Worm (Caenorhabditis elegans) whole organism, L1 larva: ENCODE results near the gene B0303.16.

Experiments used
- C04F5.9 ChIP-seq: sonication (generic microtip); optimal IDR thresholded peaks from 2 replicates; lab custom pipeline; 2016; ENCODE audit warnings: missing genetic modification characterization, missing compliant biosample characterization
- C16A3.4 ChIP-seq: fragments of 150-350 bp; optimal IDR thresholded peaks from 2 replicates; lab custom pipeline; 2014; ENCODE audit warnings: missing biosample characterization, missing genetic modification characterization
- F16B12.6 ChIP-seq: fragments of 150-350 bp; optimal IDR thresholded peaks from 2 replicates; lab custom pipeline; 2014; ENCODE audit warnings: missing biosample characterization, missing genetic modification characterization
- ama-1 ChIP-seq: fragments of 150-350 bp; optimal IDR thresholded peaks from 2 replicates; lab custom pipeline; 2014
- blmp-1 ChIP-seq: fragments of 150-350 bp; optimal IDR thresholded peaks from 2 replicates; lab custom pipeline; 2014; ENCODE audit warnings: missing biosample characterization, missing genetic modification characterization
- ceh-8 ChIP-seq: fragments of 200-800 bp; sonication (Bioruptor generic); optimal IDR thresholded peaks from 2 replicates; lab custom pipeline; 2018; ENCODE audit warnings: mild to moderate bottlenecking, missing genetic modification characterization, moderate library complexity, missing compliant biosample characterization
- ceh-82 ChIP-seq, 3 experiments: fragments of 150-350 bp in 1 of 3; sonication (generic microtip) in 2 of 3; optimal IDR thresholded peaks; 2 replicates each; lab custom pipeline; 2014 to 2017; ENCODE audit warnings: missing biosample characterization in 3 of 3, missing genetic modification characterization in 3 of 3
- ceh-88 ChIP-seq: fragments of 200-800 bp; sonication (Bioruptor generic); IDR thresholded peaks from 2 replicates; pipeline ENCODE4 v1.3.6; 2022; ENCODE audit warnings: missing genetic modification characterization, missing compliant biosample characterization
- ceh-90 ChIP-seq: sonication (generic microtip); optimal IDR thresholded peaks from 2 replicates; lab custom pipeline; 2016; ENCODE audit warnings: missing genetic modification characterization, missing compliant biosample characterization
- ces-1 ChIP-seq: fragments of 150-350 bp; optimal IDR thresholded peaks from 2 replicates; lab custom pipeline; 2014; ENCODE audit warnings: missing biosample characterization, missing genetic modification reagents, missing genetic modification characterization
- dsc-1 ChIP-seq: sonication (generic microtip); optimal IDR thresholded peaks from 2 replicates; lab custom pipeline; 2016; ENCODE audit warnings: mild to moderate bottlenecking, missing genetic modification characterization, missing compliant biosample characterization
- efl-3 ChIP-seq: fragments of 200-800 bp; sonication (Bioruptor generic); optimal IDR thresholded peaks from 2 replicates; lab custom pipeline; 2018; ENCODE audit warnings: mild to moderate bottlenecking, missing genetic modification characterization, missing compliant biosample characterization
- egl-27 ChIP-seq, 2 experiments: fragments of 150-350 bp in 1 of 2; sonication (generic microtip); optimal IDR thresholded peaks; 3 replicates each; lab custom pipeline; 2017 to 2018; ENCODE audit warnings: missing biosample characterization in 2 of 2, missing genetic modification characterization in 2 of 2, missing genetic modification reagents in 2 of 2
- elt-3 ChIP-seq, 6 experiments: fragments of 150-350 bp in 1 of 6; sonication (generic microtip); optimal IDR thresholded peaks; 2 replicates each; lab custom pipeline; 2017 to 2018; ENCODE audit warnings: missing biosample characterization in 6 of 6, missing genetic modification characterization in 6 of 6, inconsistent platforms in 1 of 6
- ets-5 ChIP-seq: fragments of 200-800 bp; sonication (Bioruptor generic); IDR thresholded peaks from 2 replicates; pipeline ENCODE4 v1.3.6; 2022; ENCODE audit warnings: missing genetic modification characterization, missing compliant biosample characterization
- fkh-10 ChIP-seq: sonication (generic microtip); optimal IDR thresholded peaks from 2 replicates; lab custom pipeline; 2017; ENCODE audit warnings: missing biosample characterization, missing genetic modification reagents, missing genetic modification characterization
- fkh-4 ChIP-seq: sonication (generic microtip); optimal IDR thresholded peaks from 2 replicates; lab custom pipeline; 2016; ENCODE audit warnings: missing compliant biosample characterization, missing genetic modification characterization, borderline replicate concordance
- grh-1 ChIP-seq: fragments of 200-800 bp; sonication (Bioruptor generic); IDR thresholded peaks from 2 replicates; pipeline ENCODE4 v1.3.6; 2022; ENCODE audit warnings: missing genetic modification reagents, missing genetic modification characterization, missing compliant biosample characterization
- hlh-17 ChIP-seq: fragments of 200-800 bp; sonication (Bioruptor generic); optimal IDR thresholded peaks from 2 replicates; lab custom pipeline; 2018; ENCODE audit warnings: missing genetic modification characterization, mild to moderate bottlenecking, missing compliant biosample characterization, moderate library complexity, borderline replicate concordance
- hlh-4 ChIP-seq: sonication (generic microtip); optimal IDR thresholded peaks from 2 replicates; lab custom pipeline; 2016; ENCODE audit warnings: mild to moderate bottlenecking, missing genetic modification characterization, missing compliant biosample characterization
- irx-1 ChIP-seq: sonication (generic microtip); optimal IDR thresholded peaks from 2 replicates; lab custom pipeline; 2016; ENCODE audit warnings: missing genetic modification characterization, missing compliant biosample characterization
- isw-1 ChIP-seq: fragments of 200-800 bp; sonication (Bioruptor generic); IDR thresholded peaks from 2 replicates; pipeline ENCODE4 v1.3.6; 2022; ENCODE audit warnings: missing genetic modification characterization, missing compliant biosample characterization
- jun-1 ChIP-seq: fragments of 150-350 bp; optimal IDR thresholded peaks from 2 replicates; lab custom pipeline; 2014; ENCODE audit warnings: missing biosample characterization, missing genetic modification reagents, missing genetic modification characterization
- lin-14 ChIP-seq: fragments of 200-800 bp; sonication (Bioruptor generic); optimal IDR thresholded peaks from 2 replicates; lab custom pipeline; 2018; ENCODE audit warnings: mild to moderate bottlenecking, missing genetic modification characterization, moderate library complexity, missing compliant biosample characterization
- lin-15B ChIP-seq: fragments of 150-350 bp; sonication (generic microtip); optimal IDR thresholded peaks from 3 replicates; lab custom pipeline; 2014; ENCODE audit warnings: missing biosample characterization, missing genetic modification characterization
- lin-35 ChIP-seq, 2 experiments: fragments of 150-350 bp; optimal IDR thresholded peaks; 2 replicates each; lab custom pipeline; 2014; ENCODE audit warnings: missing biosample characterization in 2 of 2, missing genetic modification characterization in 2 of 2, missing genetic modification reagents in 2 of 2
- lin-39 ChIP-seq: fragments of 150-350 bp; optimal IDR thresholded peaks from 2 replicates; lab custom pipeline; 2014; ENCODE audit warnings: missing biosample characterization, missing genetic modification reagents, missing genetic modification characterization
- lsy-2 ChIP-seq, 2 experiments: fragments of 150-350 bp; optimal IDR thresholded peaks; 2 replicates each; lab custom pipeline; 2014; ENCODE audit warnings: missing biosample characterization in 2 of 2, missing genetic modification characterization in 2 of 2
- mab-9 ChIP-seq: fragments of 200-800 bp; sonication (Bioruptor generic); IDR thresholded peaks from 2 replicates; pipeline ENCODE4 v1.3.6; 2022; ENCODE audit warnings: missing genetic modification reagents, missing genetic modification characterization, missing compliant biosample characterization
- nhr-11 ChIP-seq: fragments of 150-350 bp; optimal IDR thresholded peaks from 2 replicates; lab custom pipeline; 2014; ENCODE audit warnings: missing biosample characterization, missing genetic modification characterization
- nhr-12 ChIP-seq: sonication (generic microtip); optimal IDR thresholded peaks from 2 replicates; lab custom pipeline; 2017; ENCODE audit warnings: missing biosample characterization, missing genetic modification characterization
- nhr-20 ChIP-seq: sonication (generic microtip); optimal IDR thresholded peaks from 2 replicates; lab custom pipeline; 2016; ENCODE audit warnings: mild to moderate bottlenecking, missing genetic modification characterization, missing compliant biosample characterization
- nhr-237 ChIP-seq: fragments of 150-350 bp; optimal IDR thresholded peaks from 2 replicates; lab custom pipeline; 2014; ENCODE audit warnings: missing biosample characterization, missing genetic modification characterization
- nhr-28 ChIP-seq: fragments of 150-350 bp; optimal IDR thresholded peaks from 2 replicates; lab custom pipeline; 2014; ENCODE audit warnings: missing biosample characterization, missing genetic modification characterization
- nhr-77 ChIP-seq: fragments of 150-350 bp; optimal IDR thresholded peaks from 2 replicates; lab custom pipeline; 2014; ENCODE audit warnings: missing biosample characterization, missing genetic modification characterization
- nhr-84 ChIP-seq: sonication (generic microtip); optimal IDR thresholded peaks from 2 replicates; lab custom pipeline; 2017; ENCODE audit warnings: missing biosample characterization, missing genetic modification characterization
- nhr-85 ChIP-seq: sonication (generic microtip); peaks from one replicate; lab custom pipeline; 2016; ENCODE audit warnings: missing genetic modification characterization, inconsistent platforms, missing compliant biosample characterization
- pag-3 ChIP-seq: sonication (generic microtip); optimal IDR thresholded peaks from 2 replicates; lab custom pipeline; 2017; ENCODE audit warnings: missing genetic modification characterization, mild to moderate bottlenecking, missing compliant biosample characterization, antibody characterized with exemption, borderline replicate concordance; ENCODE audit not compliant: insufficient read depth
- rnt-1 ChIP-seq: sonication (generic microtip); optimal IDR thresholded peaks from 2 replicates; lab custom pipeline; 2016; ENCODE audit warnings: mild to moderate bottlenecking, missing genetic modification characterization, moderate library complexity, missing compliant biosample characterization
- skn-1 ChIP-seq: fragments of 150-350 bp; optimal IDR thresholded peaks from 2 replicates; lab custom pipeline; 2014; ENCODE audit warnings: missing biosample characterization, missing genetic modification characterization
- snu-23 ChIP-seq: sonication (generic microtip); optimal IDR thresholded peaks from 2 replicates; lab custom pipeline; 2016; ENCODE audit warnings: missing genetic modification characterization, missing compliant biosample characterization
- sptf-1 ChIP-seq: fragments of 150-350 bp; optimal IDR thresholded peaks from 2 replicates; lab custom pipeline; 2014; ENCODE audit warnings: missing biosample characterization, missing genetic modification characterization
- sup-37 ChIP-seq: fragments of 200-800 bp; sonication (Bioruptor generic); optimal IDR thresholded peaks from 2 replicates; lab custom pipeline; 2018; ENCODE audit warnings: mild to moderate bottlenecking, missing genetic modification characterization, missing compliant biosample characterization
- swsn-7 ChIP-seq: sonication (generic microtip); optimal IDR thresholded peaks from 2 replicates; lab custom pipeline; 2016; ENCODE audit warnings: missing genetic modification characterization, missing compliant biosample characterization
- tlp-1 ChIP-seq: fragments of 150-350 bp; optimal IDR thresholded peaks from 2 replicates; lab custom pipeline; 2014; ENCODE audit warnings: missing biosample characterization, missing genetic modification characterization
- unc-30 ChIP-seq: sonication (generic microtip); optimal IDR thresholded peaks from 2 replicates; lab custom pipeline; 2017; ENCODE audit warnings: missing biosample characterization, missing genetic modification characterization
- unc-98 ChIP-seq: fragments of 200-800 bp; sonication (Bioruptor generic); IDR thresholded peaks from 2 replicates; pipeline ENCODE4 v1.3.6; 2022; ENCODE audit warnings: missing genetic modification characterization, missing compliant biosample characterization
- vab-15 ChIP-seq: sonication (generic microtip); optimal IDR thresholded peaks from 2 replicates; lab custom pipeline; 2017; ENCODE audit warnings: missing genotype, mild to moderate bottlenecking, missing genetic modification characterization, missing compliant biosample characterization
- zip-4 ChIP-seq: fragments of 200-800 bp; sonication (Bioruptor generic); optimal IDR thresholded peaks from 2 replicates; lab custom pipeline; 2018; ENCODE audit warnings: mild to moderate bottlenecking, missing genetic modification characterization, moderate library complexity, missing compliant biosample characterization
- ztf-11 ChIP-seq, 2 experiments: sonication (generic microtip); optimal IDR thresholded peaks; 2 replicates each; lab custom pipeline; 2016 to 2017; ENCODE audit warnings: missing genetic modification characterization in 2 of 2, missing biosample characterization in 1 of 2, missing compliant biosample characterization in 1 of 2

B0303.16 gene

DNA sequence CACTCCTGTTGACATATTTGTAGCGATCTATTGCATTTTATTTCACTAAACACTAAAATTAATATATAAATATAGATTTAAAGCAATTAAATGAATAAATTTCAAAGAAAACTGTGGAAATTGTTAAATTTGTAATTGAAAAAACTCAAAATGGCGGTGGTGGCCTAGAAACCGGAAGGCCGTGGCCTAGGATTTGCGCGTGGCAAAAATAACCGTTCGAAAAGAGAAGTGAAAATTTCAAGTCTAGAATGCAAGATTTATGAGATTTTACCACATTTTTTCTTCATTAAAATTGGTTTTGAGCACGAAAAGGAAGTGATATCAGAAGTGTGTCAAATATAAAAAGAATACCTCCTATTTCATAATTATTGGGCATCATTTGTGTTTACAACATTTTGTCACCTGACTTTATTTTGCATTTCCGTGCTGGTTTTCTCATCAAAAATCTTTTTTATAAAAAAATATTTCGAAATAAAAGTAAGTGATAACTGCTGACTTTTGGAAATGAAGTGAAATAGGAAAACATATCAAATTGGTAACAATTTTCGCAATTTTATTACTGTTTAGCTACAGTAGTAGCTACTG lies 21.1 kb upstream of the B0303.16 start, which contains the start of gene fli-1 (continued):
- no peak for TF ChIP-seq mab-9 (GFP tag; lab: Robert Waterston, UW)
- no peak for TF ChIP-seq sptf-1 (tag; lab: Kevin White, UChicago)
- TF ChIP-seq nhr-84, result no peak
- no peak for TF ChIP-seq nhr-28 (tag; lab: Kevin White, UChicago)
- TF ChIP-seq efl-3 (GFP tag; lab: Kevin White, UChicago), result no peak
- peak; percentile 16 for TF ChIP-seq skn-1 (tag; lab: Kevin White, UChicago)
- TF ChIP-seq ceh-82 (tag; optimal IDR thresholded peaks at IDR 0.05; lab: Kevin White, UChicago), result no peak
- no peak for TF ChIP-seq egl-27 (tag; optimal IDR thresholded peaks at IDR 0.05; lab: Kevin White, UChicago)
- no peak for TF ChIP-seq sup-37
- TF ChIP-seq tlp-1, result no peak
- no peak for TF ChIP-seq hlh-17
- no peak for TF ChIP-seq nhr-11 (tag; lab: Kevin White, UChicago)
- TF ChIP-seq ama-1 (lab: Kevin White, UChicago), result no peak
- TF ChIP-seq blmp-1 (tag; lab: Kevin White, UChicago), result peak; percentile 22
- no peak for TF ChIP-seq grh-1 (GFP tag; lab: Robert Waterston, UW)
- TF ChIP-seq ces-1 (GFP tag; lab: Kevin White, UChicago), result no peak
- no peak for TF ChIP-seq C16A3.4
- no peak for TF ChIP-seq nhr-12 (tag; lab: Kevin White, UChicago)
- TF ChIP-seq pag-3 (tag; lab: Kevin White, UChicago), result no peak
- no peak for TF ChIP-seq ceh-8
- TF ChIP-seq ets-5 (GFP tag; lab: Robert Waterston, UW), result no peak
- TF ChIP-seq fkh-10, result no peak
- peak; percentile 7 to 33 for TF ChIP-seq lsy-2 (tag; optimal IDR thresholded peaks at IDR 0.05; lab: Kevin White, UChicago)
- TF ChIP-seq lin-35 (GFP tag; optimal IDR thresholded peaks at IDR 0.05; lab: Kevin White, UChicago), result peak in 1 of 2 experiments; percentile 32
- no peak for TF ChIP-seq unc-30 (tag; lab: Kevin White, UChicago)
- TF ChIP-seq irx-1 (tag; lab: Kevin White, UChicago), result no peak
- no peak for TF ChIP-seq C04F5.9 (tag; lab: Kevin White, UChicago)
- TF ChIP-seq zip-4 (GFP tag; lab: Kevin White, UChicago), result no peak
- TF ChIP-seq hlh-4 (tag; lab: Kevin White, UChicago), result no peak
- TF ChIP-seq lin-39, result no peak
- no peak for TF ChIP-seq fkh-4 (tag; lab: Kevin White, UChicago)
- TF ChIP-seq ceh-88 (GFP tag; lab: Robert Waterston, UW), result no peak
- TF ChIP-seq nhr-20 (tag; lab: Kevin White, UChicago), result no peak
- no peak for TF ChIP-seq nhr-77 (tag; lab: Kevin White, UChicago)
- TF ChIP-seq elt-3 (tag; optimal IDR thresholded peaks at IDR 0.05; lab: Kevin White, UChicago), result no peak
- TF ChIP-seq jun-1 (tag; lab: Kevin White, UChicago), result no peak
- TF ChIP-seq vab-15, result no peak

DNA sequence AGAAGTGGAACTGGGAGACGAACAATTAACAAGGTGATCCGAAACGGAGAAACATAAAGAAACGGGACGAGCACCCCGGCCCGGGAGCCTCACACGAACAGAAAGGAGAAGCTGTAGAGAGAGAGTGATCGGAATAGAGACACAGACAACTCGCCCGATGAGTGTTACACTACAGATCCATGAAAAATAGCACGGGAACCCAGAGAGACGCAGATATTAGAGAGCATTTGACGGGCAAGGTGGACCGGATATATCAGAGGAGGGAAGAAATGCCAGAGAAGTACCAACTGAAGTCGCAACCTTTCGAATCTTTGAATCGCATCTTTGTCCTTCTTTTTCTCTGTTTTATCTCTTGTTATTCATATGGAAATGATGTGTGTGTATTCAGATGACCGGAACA lies 20.4 kb upstream of the B0303.16 start, which contains the start of gene anmt-1:
TSS of gene anmt-1 (plus strand) at position 388 of the 400 bp plus-strand sequence.
- TF ChIP-seq ztf-11 (tag; optimal IDR thresholded peaks at IDR 0.05; lab: Kevin White, UChicago) (no peak), nhr-237 (tag; lab: Kevin White, UChicago) (no peak), mab-9 (GFP tag; lab: Robert Waterston, UW) (no peak), ceh-90 (tag; lab: Kevin White, UChicago) (no peak), C04F5.9 (tag; lab: Kevin White, UChicago) (no peak), ceh-88 (GFP tag; lab: Robert Waterston, UW) (no peak), fkh-4 (tag; lab: Kevin White, UChicago) (no peak), snu-23 (GFP tag; lab: Kevin White, UChicago) (peak; percentile 12), dsc-1 (tag; lab: Kevin White, UChicago) (no peak), fkh-10 (no peak), vab-15 (no peak), C16A3.4 (no peak), rnt-1 (peak; percentile 57), lin-39 (no peak), efl-3 (GFP tag; lab: Kevin White, UChicago) (no peak), F16B12.6 (no peak), nhr-85 (tag; lab: Kevin White, UChicago) (no peak), isw-1 (GFP tag; lab: Robert Waterston, UW) (no peak), hlh-4 (tag; lab: Kevin White, UChicago) (no peak), lin-14 (GFP tag; lab: Kevin White, UChicago) (peak; percentile 59), swsn-7 (tag; lab: Kevin White, UChicago) (no peak), ama-1 (lab: Kevin White, UChicago) (no peak), pag-3 (tag; lab: Kevin White, UChicago) (no peak), elt-3 (tag; optimal IDR thresholded peaks at IDR 0.05; lab: Kevin White, UChicago) (no peak), lin-15B (tag; lab: Kevin White, UChicago) (no peak), ceh-8 (no peak), unc-98 (GFP tag; lab: Robert Waterston, UW) (no peak)
